Worm (Caenorhabditis elegans): ENCODE measurements around the gene Y57G11B.3.

ce11 chrIV:14565062-14565461 lies 9.1 kb downstream of the Y57G11B.3 start, which contains the start of gene Y57G11B.2:
- TF ChIP-seq tra-1 (GFP tag; IDR thresholded peaks at IDR 0.05) (no peak), ceh-62 (tag; optimal IDR thresholded peaks at IDR 0.05) (no peak), daf-19 (GFP tag; conservative IDR thresholded peaks at IDR 0.05) (no peak), zip-2 (tag; optimal IDR thresholded peaks at IDR 0.05) (no peak)

All from whole organism, L4 larva.